Fruit fly (Drosophila melanogaster) whole organism, embryonic: ENCODE measurements around the gene lectin-21Cb.

Experiments used
- Atf3 ChIP-seq: fragments of 200-800 bp; sonication (Bioruptor generic); optimal IDR thresholded peaks from 3 replicates; lab custom pipeline; 2016; ENCODE audit warnings: missing biosample characterization, missing genetic modification characterization
- Blimp-1 ChIP-seq: fragments of 200-800 bp; sonication (Bioruptor generic); optimal IDR thresholded peaks from 3 replicates; lab custom pipeline; 2018; ENCODE audit warnings: missing biosample characterization, missing genetic modification characterization, mild to moderate bottlenecking, moderate library complexity, missing genetic modification reagents
- CG10267 ChIP-seq: fragments of 200-800 bp; sonication (Bioruptor generic); optimal IDR thresholded peaks from 2 replicates; lab custom pipeline; 2018; ENCODE audit warnings: missing biosample characterization, mild to moderate bottlenecking, missing genetic modification characterization, moderate library complexity
- CG11695 ChIP-seq: fragments of 200-800 bp; sonication (Bioruptor generic); IDR thresholded peaks from 3 replicates; pipeline ENCODE4 v1.3.6; 2022; ENCODE audit warnings: missing biosample characterization, missing genetic modification characterization
- CG11723 ChIP-seq: fragments of 200-800 bp; sonication (Bioruptor generic); optimal IDR thresholded peaks from 2 replicates; lab custom pipeline; 2017; ENCODE audit warnings: missing biosample characterization, mild to moderate bottlenecking, missing genetic modification characterization
- CG12219 ChIP-seq: fragments of 200-800 bp; sonication (Bioruptor generic); optimal IDR thresholded peaks from 3 replicates; lab custom pipeline; 2018; ENCODE audit warnings: missing biosample characterization, mild to moderate bottlenecking, missing genetic modification characterization
- CG12391 ChIP-seq: fragments of 200-800 bp; sonication (Bioruptor generic); optimal IDR thresholded peaks from 3 replicates; lab custom pipeline; 2018; ENCODE audit warnings: missing biosample characterization, mild to moderate bottlenecking, missing genetic modification characterization, moderate library complexity
- CG12659 ChIP-seq: fragments of 200-800 bp; sonication (Bioruptor generic); optimal IDR thresholded peaks from 3 replicates; lab custom pipeline; 2017; ENCODE audit warnings: mild to moderate bottlenecking, missing biosample characterization, missing genetic modification reagents, missing genetic modification characterization
- CG14710 ChIP-seq: fragments of 200-800 bp; sonication (Bioruptor generic); optimal IDR thresholded peaks from 3 replicates; lab custom pipeline; 2019; ENCODE audit warnings: missing biosample characterization, mild to moderate bottlenecking, missing genetic modification characterization, moderate library complexity
- CG14860 ChIP-seq: fragments of 200-800 bp; sonication (Bioruptor generic); IDR thresholded peaks from 3 replicates; pipeline ENCODE4 v1.3.6; 2022; ENCODE audit warnings: missing biosample characterization, missing genetic modification characterization; ENCODE audit not compliant: partially characterized antibody
- CG1832 ChIP-seq: fragments of 200-800 bp; sonication (Bioruptor generic); optimal IDR thresholded peaks from 2 replicates; lab custom pipeline; 2017; ENCODE audit warnings: missing biosample characterization, mild to moderate bottlenecking, missing genetic modification characterization, inconsistent platforms
- CG2199 ChIP-seq: fragments of 200-800 bp; sonication (Bioruptor generic); IDR thresholded peaks from 3 replicates; pipeline ENCODE4 v1.3.6; 2022; ENCODE audit warnings: missing biosample characterization, missing genetic modification characterization
- CG32532 ChIP-seq: fragments of 200-800 bp; sonication (Bioruptor generic); IDR thresholded peaks from 2 replicates; pipeline ENCODE4 v1.3.6; 2022; ENCODE audit warnings: missing biosample characterization, missing genetic modification characterization
- CG33557 ChIP-seq: fragments of 200-800 bp; sonication (Bioruptor generic); optimal IDR thresholded peaks from 2 replicates; lab custom pipeline; 2019; ENCODE audit warnings: missing biosample characterization, mild to moderate bottlenecking, missing genetic modification characterization, moderate library complexity
- CG42726 ChIP-seq: fragments of 200-800 bp; sonication (Bioruptor generic); IDR thresholded peaks from 2 replicates; pipeline ENCODE4 v1.3.6; 2022; ENCODE audit warnings: missing biosample characterization, missing genetic modification characterization; ENCODE audit not compliant: partially characterized antibody
- CG4820 ChIP-seq: fragments of 200-800 bp; sonication (Bioruptor generic); optimal IDR thresholded peaks from 3 replicates; lab custom pipeline; 2016; ENCODE audit warnings: missing biosample characterization, missing genetic modification characterization
- CG4854 ChIP-seq: fragments of 200-800 bp; sonication (Bioruptor generic); optimal IDR thresholded peaks from 2 replicates; lab custom pipeline; 2016; ENCODE audit warnings: missing biosample characterization, missing genetic modification characterization, inconsistent platforms
- CG7786 ChIP-seq: fragments of 200-800 bp; sonication (Bioruptor generic); optimal IDR thresholded peaks from 2 replicates; lab custom pipeline; 2016; ENCODE audit warnings: missing biosample characterization, missing genetic modification characterization
- CG9437 ChIP-seq: fragments of 200-800 bp; sonication (Bioruptor generic); optimal IDR thresholded peaks from 2 replicates; lab custom pipeline; 2018; ENCODE audit warnings: missing biosample characterization, mild to moderate bottlenecking, missing genetic modification characterization
- CG9727 ChIP-seq: fragments of 200-800 bp; sonication (Bioruptor generic); optimal IDR thresholded peaks from 3 replicates; lab custom pipeline; 2017; ENCODE audit warnings: missing biosample characterization, mild to moderate bottlenecking, missing genetic modification characterization
- CG9876 ChIP-seq: fragments of 200-800 bp; sonication (Bioruptor generic); optimal IDR thresholded peaks from 2 replicates; lab custom pipeline; 2016; ENCODE audit warnings: missing biosample characterization, missing genetic modification characterization
- CHES-1-like ChIP-seq: fragments of 200-800 bp; sonication (Bioruptor generic); optimal IDR thresholded peaks from 2 replicates; lab custom pipeline; 2016; ENCODE audit warnings: missing biosample characterization, missing genetic modification characterization
- D19B ChIP-seq: fragments of 200-800 bp; sonication (Bioruptor generic); optimal IDR thresholded peaks from 2 replicates; lab custom pipeline; 2017; ENCODE audit warnings: missing biosample characterization, mild to moderate bottlenecking, missing genetic modification characterization
- Dad ChIP-seq: fragments of 200-800 bp; sonication (Bioruptor generic); optimal IDR thresholded peaks from 3 replicates; lab custom pipeline; 2016; ENCODE audit warnings: missing biosample characterization, missing genetic modification characterization
- Drgx ChIP-seq: fragments of 200-800 bp; sonication (Bioruptor generic); IDR thresholded peaks from 2 replicates; pipeline ENCODE4 v1.3.6; 2022; ENCODE audit warnings: missing biosample characterization, missing genetic modification characterization
- Fer3 ChIP-seq: fragments of 200-800 bp; sonication (Bioruptor generic); optimal IDR thresholded peaks from 2 replicates; lab custom pipeline; 2018; ENCODE audit warnings: missing biosample characterization, mild to moderate bottlenecking, missing genetic modification characterization, moderate library complexity
- Hey ChIP-seq: fragments of 200-800 bp; sonication (Bioruptor generic); optimal IDR thresholded peaks from 3 replicates; lab custom pipeline; 2018; ENCODE audit warnings: missing biosample characterization, mild to moderate bottlenecking, missing genetic modification characterization
- HmgD ChIP-seq: fragments of 200-800 bp; sonication (Bioruptor generic); optimal IDR thresholded peaks from 3 replicates; lab custom pipeline; 2016; ENCODE audit warnings: missing biosample characterization, missing genetic modification characterization
- Hr51 ChIP-seq, 2 experiments: fragments of 200-800 bp; sonication (Bioruptor generic); optimal IDR thresholded peaks; 2 replicates in 1 of 2; 3 replicates in 1 of 2; lab custom pipeline; 2016 to 2018; ENCODE audit warnings: missing biosample characterization in 2 of 2, missing genetic modification characterization in 2 of 2, mild to moderate bottlenecking in 1 of 2, moderate library complexity in 1 of 2
- MESR4 ChIP-seq: fragments of 200-800 bp; sonication (Bioruptor generic); optimal IDR thresholded peaks from 2 replicates; lab custom pipeline; 2018; ENCODE audit warnings: missing biosample characterization, mild to moderate bottlenecking, missing genetic modification characterization, moderate library complexity
- NC2α ChIP-seq: fragments of 200-800 bp; sonication (Bioruptor generic); optimal IDR thresholded peaks from 2 replicates; lab custom pipeline; 2016; ENCODE audit warnings: missing biosample characterization, missing genetic modification characterization
- Nf-YA ChIP-seq: fragments of 200-800 bp; sonication (Bioruptor generic); IDR thresholded peaks from 2 replicates; pipeline ENCODE4 v1.3.6; 2022; ENCODE audit warnings: missing biosample characterization, missing genetic modification characterization
- Nf-YB ChIP-seq: fragments of 200-800 bp; sonication (Bioruptor generic); optimal IDR thresholded peaks from 3 replicates; lab custom pipeline; 2019; ENCODE audit warnings: missing biosample characterization, mild to moderate bottlenecking, missing genetic modification characterization, moderate library complexity
- Nf-YC ChIP-seq: fragments of 200-800 bp; optimal IDR thresholded peaks from 3 replicates; lab custom pipeline; 2019; ENCODE audit warnings: missing biosample characterization, mild to moderate bottlenecking, missing genetic modification characterization, moderate library complexity
- ap ChIP-seq: fragments of 200-800 bp; sonication (Bioruptor generic); IDR thresholded peaks from 2 replicates; pipeline ENCODE4 v1.3.6; 2022; ENCODE audit warnings: missing biosample characterization, missing genetic modification characterization
- ato ChIP-seq: fragments of 200-800 bp; sonication (Bioruptor generic); IDR thresholded peaks from 2 replicates; pipeline ENCODE4 v1.3.6; 2022; ENCODE audit warnings: missing biosample characterization, missing genetic modification characterization; ENCODE audit not compliant: partially characterized antibody
- cato ChIP-seq: fragments of 200-800 bp; sonication (Bioruptor generic); optimal IDR thresholded peaks from 2 replicates; lab custom pipeline; 2016; ENCODE audit warnings: missing biosample characterization, missing genetic modification characterization, borderline replicate concordance
- caup ChIP-seq: fragments of 200-800 bp; sonication (Bioruptor generic); optimal IDR thresholded peaks from 3 replicates; lab custom pipeline; 2017; ENCODE audit warnings: missing biosample characterization, mild to moderate bottlenecking, missing genetic modification characterization, moderate library complexity; ENCODE audit not compliant: severe bottlenecking
- chn ChIP-seq: fragments of 200-800 bp; sonication (Bioruptor generic); optimal IDR thresholded peaks from 2 replicates; lab custom pipeline; 2016; ENCODE audit warnings: missing biosample characterization, missing genetic modification characterization
- nerfin-1 ChIP-seq: fragments of 200-800 bp; sonication (Bioruptor generic); optimal IDR thresholded peaks from 3 replicates; lab custom pipeline; 2019; ENCODE audit warnings: missing biosample characterization, mild to moderate bottlenecking, missing genetic modification characterization, moderate library complexity
- pita ChIP-seq: fragments of 200-800 bp; sonication (Bioruptor generic); optimal IDR thresholded peaks from 2 replicates; lab custom pipeline; 2017; ENCODE audit warnings: missing biosample characterization, mild to moderate bottlenecking, missing genetic modification characterization
- pros ChIP-seq: fragments of 200-800 bp; sonication (Bioruptor generic); optimal IDR thresholded peaks from 3 replicates; lab custom pipeline; 2019; ENCODE audit warnings: missing biosample characterization, mild to moderate bottlenecking, missing genetic modification characterization, moderate library complexity
- repo ChIP-seq: fragments of 200-800 bp; sonication (Bioruptor generic); optimal IDR thresholded peaks from 2 replicates; lab custom pipeline; 2016; ENCODE audit warnings: missing biosample characterization, missing genetic modification characterization
- sens ChIP-seq: fragments of 200-800 bp; sonication (Bioruptor generic); peaks from one replicate; lab custom pipeline; 2016; ENCODE audit warnings: missing biosample characterization, missing genetic modification characterization
- slbo ChIP-seq: fragments of 200-800 bp; sonication (Bioruptor generic); IDR thresholded peaks from 2 replicates; pipeline ENCODE4 v1.3.6; 2022; ENCODE audit warnings: missing biosample characterization, missing genetic modification characterization
- sna ChIP-seq: fragments of 200-800 bp; sonication (Bioruptor generic); IDR thresholded peaks from 2 replicates; pipeline ENCODE4 v1.3.6; 2022; ENCODE audit warnings: missing biosample characterization, missing genetic modification characterization; ENCODE audit not compliant: partially characterized antibody
- tin ChIP-seq: fragments of 200-800 bp; sonication (Bioruptor generic); optimal IDR thresholded peaks from 3 replicates; lab custom pipeline; 2016; ENCODE audit warnings: missing biosample characterization, missing genetic modification characterization
- ttk ChIP-seq: fragments of 200-800 bp; sonication (Bioruptor generic); IDR thresholded peaks from 2 replicates; pipeline ENCODE4 v2.1.2; 2022; ENCODE audit warnings: missing biosample characterization, missing genetic modification characterization
- vnd ChIP-seq: fragments of 200-800 bp; sonication (Bioruptor generic); IDR thresholded peaks from 3 replicates; pipeline ENCODE4 v1.3.6; 2022; ENCODE audit warnings: missing biosample characterization, missing genetic modification characterization; ENCODE audit not compliant: partially characterized antibody

lectin-21Cb gene

DNA sequence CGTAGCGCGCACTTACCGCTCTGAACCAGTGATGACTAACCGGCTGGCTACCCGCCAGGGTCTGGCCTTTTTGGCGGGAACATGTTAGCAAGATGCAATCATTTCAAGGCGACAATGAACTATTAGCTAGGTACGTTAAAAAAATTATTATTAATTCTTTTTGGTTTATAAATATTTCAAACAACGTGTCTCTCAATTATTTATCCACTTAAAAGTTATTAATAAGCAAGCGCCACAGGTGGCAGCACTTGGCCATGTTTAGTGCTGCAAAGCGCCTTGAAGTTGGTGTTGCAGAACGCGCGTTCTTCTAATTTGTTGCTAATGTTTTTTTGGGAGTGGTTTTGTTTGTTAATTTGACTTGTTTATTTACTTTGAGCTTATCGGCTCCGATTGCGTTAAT, 46.8 kb downstream of the lectin-21Cb start, which contains the start of the genes Ipk2 and cold (continued):
- peak; percentile 99 for TF ChIP-seq CG10267 (tag; lab: Kevin White, UChicago)
- TF ChIP-seq cato (GFP tag; lab: Kevin White, UChicago), result peak; percentile 63
- TF ChIP-seq Drgx, result peak; percentile 40; the same call in 1 of the 2 replicates
- no peak for TF ChIP-seq vnd (GFP tag; lab: Robert Waterston, UW)
- no peak for TF ChIP-seq sna (GFP tag; lab: Robert Waterston, UW)
- peak; percentile 96 for TF ChIP-seq sens (GFP tag; lab: Kevin White, UChicago)
- peak; percentile 42 for TF ChIP-seq NC2α
- peak; percentile 31 for TF ChIP-seq repo (GFP tag; lab: Kevin White, UChicago)
- peak; percentile 77 for TF ChIP-seq CG7786
- peak; percentile 63 for TF ChIP-seq Atf3 (GFP tag; lab: Kevin White, UChicago)
- peak; percentile 85 for TF ChIP-seq tin (GFP tag; lab: Kevin White, UChicago)
- peak; percentile 87 for TF ChIP-seq caup (GFP tag; lab: Kevin White, UChicago)
- peak; percentile 93 for TF ChIP-seq CG14710
- peak; percentile 88 for TF ChIP-seq slbo
- no peak for TF ChIP-seq CG12219 (GFP tag; lab: Kevin White, UChicago)
- TF ChIP-seq CG32532 (GFP tag; lab: Robert Waterston, UW), result peak; percentile 85
- TF ChIP-seq CG1832, result no peak
- 0 out of 2 replicates have a peak, but pooled peaks have one; percentile 17 for TF ChIP-seq Nf-YA (GFP tag; lab: Robert Waterston, UW)
- TF ChIP-seq HmgD, result peak; percentile 20
- TF ChIP-seq CG4854, result peak; percentile 73
- TF ChIP-seq CG42726, result no peak
- TF ChIP-seq Nf-YB (GFP tag; lab: Kevin White, UChicago), result peak; percentile 64
- peak; percentile 40; the same call in 1 of the 2 replicates for TF ChIP-seq ato (GFP tag; lab: Robert Waterston, UW)
- TF ChIP-seq Fer3 (tag; lab: Kevin White, UChicago), result peak; percentile 72
- TF ChIP-seq CG9437 (GFP tag; lab: Kevin White, UChicago), result peak; percentile 92
- no peak for TF ChIP-seq CG14860 (GFP tag; lab: Robert Waterston, UW)
- TF ChIP-seq chn, result peak; percentile 78
- no peak for TF ChIP-seq Hey (tag; lab: Kevin White, UChicago)
- TF ChIP-seq Nf-YC (tag; lab: Kevin White, UChicago), result peak; percentile 80
- TF ChIP-seq CHES-1-like (GFP tag; lab: Kevin White, UChicago), result peak; percentile 84
- peak; percentile 63 for TF ChIP-seq CG9876 (GFP tag; lab: Kevin White, UChicago)
- TF ChIP-seq CG4820, result peak; percentile 81
- TF ChIP-seq CG9727 (GFP tag; lab: Kevin White, UChicago), result peak; percentile 81
- TF ChIP-seq CG11723 (GFP tag; lab: Kevin White, UChicago), result no peak
- peak; percentile 68 for TF ChIP-seq CG33557 (GFP tag; lab: Kevin White, UChicago)
- TF ChIP-seq Dad (GFP tag; lab: Kevin White, UChicago), result peak; percentile 64
- TF ChIP-seq CG2199 (GFP tag; lab: Robert Waterston, UW), result 0 out of 3 replicates have a peak, but pooled peaks have one; percentile 22
- TF ChIP-seq CG11695, result no peak; the same call in 2 of the 3 replicates
- peak; percentile 84 for TF ChIP-seq CG12391 (tag; lab: Kevin White, UChicago)
- TF ChIP-seq D19B (GFP tag; lab: Kevin White, UChicago), result peak; percentile 65
- TF ChIP-seq Hr51 (GFP tag; optimal IDR thresholded peaks at IDR 0.05; lab: Kevin White, UChicago), result peak in 1 of 2 experiments; percentile 88
- no peak for TF ChIP-seq pita
- no peak for TF ChIP-seq pros (GFP tag; lab: Kevin White, UChicago)
- no peak for TF ChIP-seq ap (GFP tag; lab: Robert Waterston, UW)
- no peak for TF ChIP-seq Blimp-1
- TF ChIP-seq ttk (GFP tag; lab: Robert Waterston, UW), result peak; percentile 51; the same call in 1 of the 2 replicates
- TF ChIP-seq MESR4, result peak; percentile 45
- peak; percentile 93 for TF ChIP-seq CG12659 (GFP tag; lab: Kevin White, UChicago)
- peak; percentile 64 for TF ChIP-seq nerfin-1
